Fruit fly (Drosophila melanogaster) whole organism, pupa: ENCODE results near the gene yellow-g2.

Experiments
- CG17806 ChIP-seq: fragments of 200-800 bp; sonication (Bioruptor generic); optimal IDR thresholded peaks from 2 replicates; lab custom pipeline; 2018; ENCODE audit warnings: missing biosample characterization, mild to moderate bottlenecking, missing genetic modification characterization, moderate library complexity
- CG34367 ChIP-seq: fragments of 200-800 bp; sonication (Bioruptor generic); optimal IDR thresholded peaks from 2 replicates; lab custom pipeline; 2018; ENCODE audit warnings: missing biosample characterization, mild to moderate bottlenecking, missing genetic modification characterization
- CG8301 ChIP-seq: fragments of 200-800 bp; sonication (Bioruptor generic); optimal IDR thresholded peaks from 2 replicates; lab custom pipeline; 2018; ENCODE audit warnings: missing biosample characterization, mild to moderate bottlenecking, missing genetic modification characterization
- CG9948 ChIP-seq: fragments of 200-800 bp; sonication (Bioruptor generic); optimal IDR thresholded peaks from 2 replicates; lab custom pipeline; 2018; ENCODE audit warnings: missing biosample characterization, mild to moderate bottlenecking, missing genetic modification characterization, moderate library complexity
- EcR ChIP-seq: fragments of 200-800 bp; sonication (Bioruptor generic); optimal IDR thresholded peaks from 3 replicates; lab custom pipeline; 2019; ENCODE audit warnings: missing biosample characterization, missing genetic modification characterization, mild to moderate bottlenecking, moderate library complexity, missing genetic modification reagents
- Pif1A ChIP-seq: fragments of 200-800 bp; sonication (Bioruptor generic); optimal IDR thresholded peaks from 3 replicates; lab custom pipeline; 2016; ENCODE audit warnings: missing biosample characterization, missing genetic modification characterization

dm6 chr3L:2273392-2273791, 3.0 kb upstream of the yellow-g2 start:
- TF ChIP-seq CG17806 (tag; lab: Kevin White, UChicago) (no peak), EcR (GFP tag; lab: Kevin White, UChicago) (no peak), CG9948 (tag; lab: Kevin White, UChicago) (no peak), Pif1A (GFP tag; lab: Kevin White, UChicago) (no peak), CG8301 (tag; lab: Kevin White, UChicago) (no peak), CG34367 (no peak)
